Fruit fly (Drosophila melanogaster) whole organism, embryonic: ENCODE data around the gene CG2157.

Experiments
- Ada2b ChIP-seq: fragments of 200-800 bp; sonication (Bioruptor generic); IDR thresholded peaks from 2 replicates; pipeline ENCODE4 v1.3.6; 2022; ENCODE audit warnings: missing biosample characterization, missing genetic modification characterization
- BEAF-32 ChIP-seq: fragments of 200-800 bp; sonication (Bioruptor generic); optimal IDR thresholded peaks from 3 replicates; lab custom pipeline; 2017; ENCODE audit warnings: missing biosample characterization, missing genetic modification characterization, mild to moderate bottlenecking, moderate library complexity, missing genetic modification reagents
- CG10959 ChIP-seq: fragments of 200-800 bp; sonication (Bioruptor generic); IDR thresholded peaks from 2 replicates; pipeline ENCODE4 v1.3.6; 2022; ENCODE audit warnings: missing biosample characterization, missing genetic modification characterization
- CG13123 ChIP-seq: fragments of 200-800 bp; sonication (Bioruptor generic); optimal IDR thresholded peaks from 2 replicates; lab custom pipeline; 2016; ENCODE audit warnings: missing biosample characterization, missing genetic modification characterization
- CG14965 ChIP-seq: fragments of 200-800 bp; sonication (Bioruptor generic); optimal IDR thresholded peaks from 2 replicates; lab custom pipeline; 2016; ENCODE audit warnings: missing biosample characterization, missing genetic modification characterization, borderline replicate concordance
- CG1602 ChIP-seq: fragments of 200-800 bp; sonication (Bioruptor generic); optimal IDR thresholded peaks from 3 replicates; lab custom pipeline; 2016; ENCODE audit warnings: missing biosample characterization, missing genetic modification characterization
- CG16815 ChIP-seq: fragments of 200-800 bp; sonication (Bioruptor generic); optimal IDR thresholded peaks from 3 replicates; lab custom pipeline; 2017; ENCODE audit warnings: missing biosample characterization, mild to moderate bottlenecking, missing genetic modification characterization
- CG17568 ChIP-seq: fragments of 200-800 bp; sonication (Bioruptor generic); optimal IDR thresholded peaks from 2 replicates; lab custom pipeline; 2018; ENCODE audit warnings: missing biosample characterization, mild to moderate bottlenecking, missing genetic modification characterization, moderate library complexity
- CG2678 ChIP-seq: fragments of 200-800 bp; sonication (Bioruptor generic); optimal IDR thresholded peaks from 3 replicates; lab custom pipeline; 2019; ENCODE audit warnings: missing biosample characterization, mild to moderate bottlenecking, missing genetic modification characterization, moderate library complexity
- CG2875 ChIP-seq: fragments of 200-800 bp; sonication (Bioruptor generic); optimal IDR thresholded peaks from 2 replicates; lab custom pipeline; 2017; ENCODE audit warnings: missing biosample characterization, mild to moderate bottlenecking, missing genetic modification characterization, missing genetic modification reagents
- CG32772 ChIP-seq: fragments of 200-800 bp; sonication (Bioruptor generic); IDR thresholded peaks from 2 replicates; pipeline ENCODE4 v1.3.6; 2022; ENCODE audit warnings: missing biosample characterization, missing genetic modification characterization
- CG43689 ChIP-seq: fragments of 200-800 bp; sonication (Bioruptor generic); IDR thresholded peaks from 2 replicates; pipeline ENCODE4 v1.3.6; 2022; ENCODE audit warnings: missing biosample characterization, missing genetic modification characterization
- Dp ChIP-seq: fragments of 200-800 bp; sonication (Bioruptor generic); optimal IDR thresholded peaks from 2 replicates; lab custom pipeline; 2018; ENCODE audit warnings: missing biosample characterization, mild to moderate bottlenecking, missing genetic modification characterization, moderate library complexity
- E2f1 ChIP-seq: fragments of 200-800 bp; sonication (Bioruptor generic); IDR thresholded peaks from 2 replicates; pipeline ENCODE4 v1.3.6; 2022; ENCODE audit warnings: missing biosample characterization, missing genetic modification characterization
- HmgD ChIP-seq: fragments of 200-800 bp; sonication (Bioruptor generic); optimal IDR thresholded peaks from 3 replicates; lab custom pipeline; 2016; ENCODE audit warnings: missing biosample characterization, missing genetic modification characterization
- Hr39 ChIP-seq: fragments of >200 bp; optimal IDR thresholded peaks from 2 replicates; lab custom pipeline; 2017
- Lhr ChIP-seq: fragments of 200-800 bp; sonication (Bioruptor generic); optimal IDR thresholded peaks from 3 replicates; lab custom pipeline; 2017; ENCODE audit warnings: mild to moderate bottlenecking, missing biosample characterization, missing genetic modification reagents, missing genetic modification characterization
- MTF-1 ChIP-seq: fragments of 200-800 bp; sonication (Bioruptor generic); optimal IDR thresholded peaks from 2 replicates; lab custom pipeline; 2018; ENCODE audit warnings: missing biosample characterization, mild to moderate bottlenecking, missing genetic modification characterization, borderline replicate concordance
- Mad ChIP-seq: fragments of 200-800 bp; sonication (Bioruptor generic); optimal IDR thresholded peaks from 2 replicates; lab custom pipeline; 2016; ENCODE audit warnings: missing biosample characterization, missing genetic modification characterization
- Nf-YB ChIP-seq: fragments of 200-800 bp; sonication (Bioruptor generic); optimal IDR thresholded peaks from 3 replicates; lab custom pipeline; 2019; ENCODE audit warnings: missing biosample characterization, mild to moderate bottlenecking, missing genetic modification characterization, moderate library complexity
- Optix ChIP-seq: fragments of 200-800 bp; sonication (Bioruptor generic); IDR thresholded peaks from 3 replicates; pipeline ENCODE4 v1.3.6; 2022; ENCODE audit warnings: missing biosample characterization, missing genetic modification characterization
- Ptx1 ChIP-seq: fragments of 200-800 bp; sonication (Bioruptor generic); IDR thresholded peaks from 2 replicates; pipeline ENCODE4 v1.3.6; 2022; ENCODE audit warnings: missing biosample characterization, missing genetic modification characterization
- Rx ChIP-seq: fragments of 200-800 bp; sonication (Bioruptor generic); IDR thresholded peaks from 2 replicates; pipeline ENCODE4 v1.3.6; 2022; ENCODE audit warnings: missing biosample characterization, missing genetic modification characterization
- Scr ChIP-seq: fragments of 200-800 bp; sonication (Bioruptor generic); IDR thresholded peaks from 2 replicates; pipeline ENCODE4 v1.3.6; 2022; ENCODE audit warnings: missing biosample characterization, missing genetic modification characterization; ENCODE audit not compliant: partially characterized antibody
- Vsx1 ChIP-seq: fragments of 200-800 bp; sonication (Bioruptor generic); optimal IDR thresholded peaks from 2 replicates; lab custom pipeline; 2017; ENCODE audit warnings: missing biosample characterization, mild to moderate bottlenecking, missing genetic modification characterization, missing genetic modification reagents
- Xrp1 ChIP-seq: fragments of 200-800 bp; sonication (Bioruptor generic); IDR thresholded peaks from 2 replicates; pipeline ENCODE4 v1.3.6; 2022; ENCODE audit warnings: missing biosample characterization, missing genetic modification characterization
- ab ChIP-seq: fragments of 200-800 bp; sonication (Bioruptor generic); optimal IDR thresholded peaks from 2 replicates; lab custom pipeline; 2016; ENCODE audit warnings: missing biosample characterization, missing genetic modification characterization
- amos ChIP-seq: fragments of 200-800 bp; sonication (Bioruptor generic); IDR thresholded peaks from 2 replicates; pipeline ENCODE4 v1.3.6; 2022; ENCODE audit warnings: missing biosample characterization, missing genetic modification characterization; ENCODE audit not compliant: partially characterized antibody
- bowl ChIP-seq: fragments of 200-800 bp; sonication (Bioruptor generic); IDR thresholded peaks from 2 replicates; pipeline ENCODE4 v1.3.6; 2022; ENCODE audit warnings: missing biosample characterization, missing genetic modification characterization
- caup ChIP-seq: fragments of 200-800 bp; sonication (Bioruptor generic); optimal IDR thresholded peaks from 3 replicates; lab custom pipeline; 2017; ENCODE audit warnings: missing biosample characterization, mild to moderate bottlenecking, missing genetic modification characterization, moderate library complexity; ENCODE audit not compliant: severe bottlenecking
- cwo ChIP-seq: fragments of 200-800 bp; sonication (Bioruptor generic); optimal IDR thresholded peaks from 3 replicates; lab custom pipeline; 2017; ENCODE audit warnings: missing biosample characterization, missing genetic modification characterization, mild to moderate bottlenecking, moderate library complexity, missing genetic modification reagents
- emc ChIP-seq: fragments of 200-800 bp; sonication (Bioruptor generic); optimal IDR thresholded peaks from 2 replicates; lab custom pipeline; 2016; ENCODE audit warnings: missing biosample characterization, missing genetic modification characterization
- ems ChIP-seq: fragments of 200-800 bp; sonication (Bioruptor generic); optimal IDR thresholded peaks from 3 replicates; lab custom pipeline; 2016; ENCODE audit warnings: missing biosample characterization, missing genetic modification characterization
- eve ChIP-seq, 2 experiments: fragments of >200 bp; optimal IDR thresholded peaks; 2 replicates each; lab custom pipeline; 2017; ENCODE audit warnings: missing biosample characterization in 2 of 2, missing genetic modification characterization in 2 of 2
- h ChIP-seq: fragments of >200 bp; optimal IDR thresholded peaks from 2 replicates; lab custom pipeline; 2017
- hkb ChIP-seq, 2 experiments: fragments of 200-800 bp in 1 of 2; fragments of >200 bp in 1 of 2; sonication (Bioruptor generic) in 1 of 2; IDR thresholded peaks in 1 of 2; optimal IDR thresholded peaks in 1 of 2; 2 replicates each; pipeline versions ENCODE4 v1.3.6 to Lab custom; 2017 to 2022; ENCODE audit warnings: missing biosample characterization in 1 of 2, missing genetic modification characterization in 1 of 2
- kah ChIP-seq: fragments of 200-800 bp; sonication (Bioruptor generic); optimal IDR thresholded peaks from 2 replicates; lab custom pipeline; 2018; ENCODE audit warnings: missing biosample characterization, mild to moderate bottlenecking, missing genetic modification characterization
- kay ChIP-seq: fragments of 200-800 bp; sonication (Bioruptor generic); optimal IDR thresholded peaks from 2 replicates; lab custom pipeline; 2016; ENCODE audit warnings: missing biosample characterization, missing genetic modification characterization
- lola ChIP-seq, 3 experiments: fragments of >200 bp in 2 of 3; fragments of 200-800 bp in 1 of 3; sonication (Bioruptor generic) in 1 of 3; optimal IDR thresholded peaks; 2 replicates each; lab custom pipeline; 2017 to 2019; ENCODE audit warnings: missing biosample characterization in 3 of 3, missing genetic modification characterization in 3 of 3, mild to moderate bottlenecking in 1 of 3, moderate library complexity in 1 of 3
- p53 ChIP-seq: fragments of 200-800 bp; sonication (Bioruptor generic); optimal IDR thresholded peaks from 2 replicates; lab custom pipeline; 2016; ENCODE audit warnings: missing biosample characterization, missing genetic modification characterization
- peb ChIP-seq: fragments of 200-800 bp; sonication (Bioruptor generic); IDR thresholded peaks from 2 replicates; pipeline ENCODE4 v1.3.6; 2022; ENCODE audit warnings: missing biosample characterization, missing genetic modification characterization
- prd ChIP-seq, 3 experiments: fragments of >200 bp in 2 of 3; fragments of 200-800 bp in 1 of 3; sonication (Bioruptor generic) in 1 of 3; optimal IDR thresholded peaks in 2 of 3; IDR thresholded peaks in 1 of 3; 2 replicates in 2 of 3; 3 replicates in 1 of 3; pipeline versions ENCODE4 v1.3.6 to Lab custom; 2017 to 2022; ENCODE audit warnings: missing biosample characterization in 1 of 3, missing genetic modification characterization in 1 of 3
- repo ChIP-seq: fragments of 200-800 bp; sonication (Bioruptor generic); optimal IDR thresholded peaks from 2 replicates; lab custom pipeline; 2016; ENCODE audit warnings: missing biosample characterization, missing genetic modification characterization
- ro ChIP-seq: fragments of 200-800 bp; sonication (Bioruptor generic); IDR thresholded peaks from 2 replicates; pipeline ENCODE4 v1.3.6; 2022; ENCODE audit warnings: missing biosample characterization, missing genetic modification characterization
- sima ChIP-seq: fragments of 200-800 bp; sonication (Bioruptor generic); optimal IDR thresholded peaks from 2 replicates; lab custom pipeline; 2016; ENCODE audit warnings: missing biosample characterization, missing genetic modification characterization
- sisA ChIP-seq: fragments of 200-800 bp; sonication (Bioruptor generic); IDR thresholded peaks from 2 replicates; pipeline ENCODE4 v1.3.6; 2022; ENCODE audit warnings: missing biosample characterization, missing genetic modification characterization
- tgo ChIP-seq: fragments of 200-800 bp; sonication (Bioruptor generic); IDR thresholded peaks from 3 replicates; pipeline ENCODE4 v1.3.6; 2022; ENCODE audit warnings: missing biosample characterization, missing genetic modification characterization
- tin ChIP-seq: fragments of 200-800 bp; sonication (Bioruptor generic); optimal IDR thresholded peaks from 3 replicates; lab custom pipeline; 2016; ENCODE audit warnings: missing biosample characterization, missing genetic modification characterization
- tll ChIP-seq, 2 experiments: fragments of 200-800 bp in 1 of 2; fragments of >200 bp in 1 of 2; sonication (Bioruptor generic) in 1 of 2; optimal IDR thresholded peaks; 2 replicates each; lab custom pipeline; 2017 to 2019; ENCODE audit warnings: missing biosample characterization in 2 of 2, missing genetic modification characterization in 2 of 2, mild to moderate bottlenecking in 1 of 2, moderate library complexity in 1 of 2
- wor ChIP-seq: fragments of 200-800 bp; sonication (Bioruptor generic); IDR thresholded peaks from 2 replicates; pipeline ENCODE4 v1.3.6; 2022; ENCODE audit warnings: missing biosample characterization, missing genetic modification characterization

The CG2157 gene

dm6 chrX:10857376-10857775 lies 11.7 kb upstream of the CG2157 start, which contains the start of the genes sofe and CG2186 (continued):
- TF ChIP-seq CG1602 (GFP tag; lab: Kevin White, UChicago), result peak; percentile 58
- no peak for TF ChIP-seq hkb (optimal IDR thresholded peaks at IDR 0.05; lab: Kevin White, UChicago)
- TF ChIP-seq hkb (GFP tag; IDR thresholded peaks at IDR 0.05; lab: Robert Waterston, UW), result 0 out of 2 replicates have a peak, but pooled peaks have one; percentile 39
- no peak for TF ChIP-seq CG2678 (tag; lab: Kevin White, UChicago)
- TF ChIP-seq CG17568 (GFP tag; lab: Kevin White, UChicago), result no peak
- peak; percentile 47 for TF ChIP-seq caup (GFP tag; lab: Kevin White, UChicago)
- no peak for TF ChIP-seq kah (GFP tag; lab: Kevin White, UChicago)
- no peak for TF ChIP-seq CG10959
- no peak for TF ChIP-seq Ada2b
- TF ChIP-seq repo, result no peak
- TF ChIP-seq h, result no peak
- TF ChIP-seq Dp, result peak; percentile 76
- no peak for TF ChIP-seq Hr39 (lab: Kevin White, UChicago)
- no peak for TF ChIP-seq CG2875
- peak; percentile 10 for TF ChIP-seq Mad (GFP tag; lab: Kevin White, UChicago)
- TF ChIP-seq ab, result no peak
- TF ChIP-seq peb, result no peak
- peak; percentile 46 for TF ChIP-seq CG13123
- TF ChIP-seq tin (GFP tag; lab: Kevin White, UChicago), result peak; percentile 71
- no peak for TF ChIP-seq MTF-1
- no peak for TF ChIP-seq bowl (GFP tag; lab: Robert Waterston, UW)
- peak; percentile 30 for TF ChIP-seq CG16815 (GFP tag; lab: Kevin White, UChicago)
- TF ChIP-seq amos, result peak; percentile 85
- peak; percentile 58 for TF ChIP-seq Lhr (GFP tag; lab: Kevin White, UChicago)
- TF ChIP-seq ems (GFP tag; lab: Kevin White, UChicago), result peak; percentile 44
- TF ChIP-seq Optix (GFP tag; lab: Robert Waterston, UW), result no peak
- no peak for TF ChIP-seq wor
- TF ChIP-seq p53 (GFP tag; lab: Kevin White, UChicago), result no peak
- no peak for TF ChIP-seq Rx (GFP tag; lab: Robert Waterston, UW)
- TF ChIP-seq HmgD (GFP tag; lab: Kevin White, UChicago), result no peak
- TF ChIP-seq lola (GFP tag; optimal IDR thresholded peaks at IDR 0.05; lab: Kevin White, UChicago), result peak in 1 of 3 experiments; percentile 24
- no peak for TF ChIP-seq ro (GFP tag; lab: Robert Waterston, UW)
- TF ChIP-seq BEAF-32 (GFP tag; lab: Kevin White, UChicago), result peak; percentile 91
- TF ChIP-seq prd (optimal IDR thresholded peaks at IDR 0.05; lab: Kevin White, UChicago), result no peak
- TF ChIP-seq prd (GFP tag; IDR thresholded peaks at IDR 0.05; lab: Robert Waterston, UW), result peak; percentile 67
- no peak for TF ChIP-seq tll (GFP tag; optimal IDR thresholded peaks at IDR 0.05; lab: Kevin White, UChicago)
- TF ChIP-seq kay (GFP tag; lab: Kevin White, UChicago), result no peak
- no peak for TF ChIP-seq CG32772 (GFP tag; lab: Robert Waterston, UW)
- peak; percentile 90 for TF ChIP-seq Scr (GFP tag; lab: Robert Waterston, UW)
- TF ChIP-seq E2f1 (GFP tag; lab: Robert Waterston, UW), result peak; percentile 23; the same call in 1 of the 2 replicates
- peak; percentile 54 for TF ChIP-seq sisA (GFP tag; lab: Robert Waterston, UW)
- TF ChIP-seq eve (GFP tag; optimal IDR thresholded peaks at IDR 0.05; lab: Kevin White, UChicago), result no peak
- no peak for TF ChIP-seq CG43689 (GFP tag; lab: Robert Waterston, UW)
- TF ChIP-seq Nf-YB, result no peak
- no peak for TF ChIP-seq sima (GFP tag; lab: Kevin White, UChicago)
- TF ChIP-seq CG14965, result no peak
- 0 out of 3 replicates have a peak, but pooled peaks have one; percentile 41 for TF ChIP-seq tgo (GFP tag; lab: Robert Waterston, UW)
- TF ChIP-seq cwo (GFP tag; lab: Kevin White, UChicago), result no peak
- TF ChIP-seq Ptx1 (GFP tag; lab: Robert Waterston, UW), result peak; percentile 68
- no peak for TF ChIP-seq Vsx1 (GFP tag; lab: Kevin White, UChicago)
- peak; percentile 54; the same call in 1 of the 2 replicates for TF ChIP-seq Xrp1 (GFP tag; lab: Robert Waterston, UW)
- TF ChIP-seq emc (GFP tag; lab: Kevin White, UChicago), result no peak
